Worm (Caenorhabditis elegans) whole organism, L3 larva: ENCODE measurements around the gene C23H3.5.

ENCODE experiments used
- R02D3.7 ChIP-seq: fragments of 150-350 bp; optimal IDR thresholded peaks from 2 replicates; lab custom pipeline; 2014; ENCODE audit warnings: missing biosample characterization, missing genetic modification characterization
- ZK546.5 ChIP-seq: sonication (generic microtip); optimal IDR thresholded peaks from 2 replicates; lab custom pipeline; 2017; ENCODE audit warnings: missing biosample characterization, missing genetic modification characterization
- aly-2 ChIP-seq: fragments of 150-350 bp; optimal IDR thresholded peaks from 2 replicates; lab custom pipeline; 2014; ENCODE audit warnings: missing biosample characterization, missing genetic modification characterization
- ceh-16 ChIP-seq: sonication (generic microtip); optimal IDR thresholded peaks from 2 replicates; lab custom pipeline; 2017; ENCODE audit warnings: missing biosample characterization, missing genetic modification characterization
- ceh-28 ChIP-seq: fragments of 150-350 bp; optimal IDR thresholded peaks from 2 replicates; lab custom pipeline; 2014; ENCODE audit warnings: missing biosample characterization, missing genetic modification reagents, missing genetic modification characterization
- ceh-82 ChIP-seq: fragments of 150-350 bp; optimal IDR thresholded peaks from 2 replicates; lab custom pipeline; 2014; ENCODE audit warnings: missing biosample characterization, missing genetic modification characterization
- ceh-9 ChIP-seq: sonication (generic microtip); optimal IDR thresholded peaks from 2 replicates; lab custom pipeline; 2018; ENCODE audit warnings: missing biosample characterization, missing genetic modification characterization
- daf-12 ChIP-seq: fragments of 150-350 bp; optimal IDR thresholded peaks from 2 replicates; lab custom pipeline; 2014; ENCODE audit warnings: missing biosample characterization, missing genetic modification reagents, missing genetic modification characterization
- egl-27 ChIP-seq: sonication (generic microtip); optimal IDR thresholded peaks from 4 replicates; lab custom pipeline; 2017; ENCODE audit warnings: missing biosample characterization, missing genetic modification reagents, missing genetic modification characterization
- elt-1 ChIP-seq: fragments of 150-350 bp; optimal IDR thresholded peaks from 2 replicates; lab custom pipeline; 2014; ENCODE audit warnings: missing biosample characterization, missing genetic modification characterization
- elt-2 ChIP-seq: sonication (generic microtip); optimal IDR thresholded peaks from 2 replicates; lab custom pipeline; 2016; ENCODE audit warnings: missing genetic modification reagents, mild to moderate bottlenecking, missing genetic modification characterization, missing compliant biosample characterization
- elt-3 ChIP-seq, 3 experiments: fragments of 150-350 bp in 1 of 3; sonication (generic microtip) in 2 of 3; optimal IDR thresholded peaks; 2 replicates in 2 of 3; 4 replicates in 1 of 3; lab custom pipeline; 2014 to 2017; ENCODE audit warnings: missing biosample characterization in 3 of 3, missing genetic modification characterization in 3 of 3
- eor-1 ChIP-seq, 2 experiments: fragments of 150-350 bp; optimal IDR thresholded peaks; 2 replicates each; lab custom pipeline; 2014 to 2018; ENCODE audit warnings: missing biosample characterization in 2 of 2, missing genetic modification characterization in 2 of 2
- fkh-10 ChIP-seq: sonication (generic microtip); optimal IDR thresholded peaks from 2 replicates; lab custom pipeline; 2017; ENCODE audit warnings: missing biosample characterization, missing genetic modification reagents, missing genetic modification characterization
- fkh-2 ChIP-seq: fragments of 150-350 bp; optimal IDR thresholded peaks from 2 replicates; lab custom pipeline; 2014; ENCODE audit warnings: missing biosample characterization, missing genetic modification reagents, missing genetic modification characterization
- fos-1 ChIP-seq: fragments of 150-350 bp; optimal IDR thresholded peaks from 2 replicates; lab custom pipeline; 2014; ENCODE audit warnings: missing biosample characterization, missing genetic modification characterization
- hmg-11 ChIP-seq: sonication (generic microtip); optimal IDR thresholded peaks from 2 replicates; lab custom pipeline; 2016; ENCODE audit warnings: missing genetic modification characterization, missing compliant biosample characterization
- lin-15B ChIP-seq: fragments of 150-350 bp; optimal IDR thresholded peaks from 2 replicates; lab custom pipeline; 2014; ENCODE audit warnings: missing biosample characterization, missing genetic modification characterization
- lin-39 ChIP-seq: fragments of 150-350 bp; optimal IDR thresholded peaks from 2 replicates; lab custom pipeline; 2018; ENCODE audit warnings: missing biosample characterization, missing genetic modification reagents, missing genetic modification characterization
- lsy-12 ChIP-seq: sonication (generic microtip); optimal IDR thresholded peaks from 2 replicates; lab custom pipeline; 2016; ENCODE audit warnings: mild to moderate bottlenecking, missing genetic modification characterization, missing compliant biosample characterization
- mdl-1 ChIP-seq: fragments of 150-350 bp; optimal IDR thresholded peaks from 2 replicates; lab custom pipeline; 2014; ENCODE audit warnings: missing biosample characterization, missing genetic modification characterization
- mml-1 ChIP-seq: fragments of 150-350 bp; sonication (generic microtip); optimal IDR thresholded peaks from 3 replicates; lab custom pipeline; 2014; ENCODE audit warnings: missing biosample characterization, missing genetic modification characterization
- nfya-1 ChIP-seq: sonication (generic microtip); optimal IDR thresholded peaks from 2 replicates; lab custom pipeline; 2017; ENCODE audit warnings: missing genetic modification characterization, mild to moderate bottlenecking, missing compliant biosample characterization, antibody characterized with exemption, moderate library complexity; ENCODE audit not compliant: insufficient read depth
- nhr-11 ChIP-seq: fragments of 150-350 bp; optimal IDR thresholded peaks from 2 replicates; lab custom pipeline; 2014; ENCODE audit warnings: missing biosample characterization, missing genetic modification characterization
- nhr-23 ChIP-seq: fragments of 150-350 bp; optimal IDR thresholded peaks from 2 replicates; lab custom pipeline; 2014; ENCODE audit warnings: missing biosample characterization, missing genetic modification reagents, missing genetic modification characterization
- nhr-237 ChIP-seq: fragments of 150-350 bp; optimal IDR thresholded peaks from 2 replicates; lab custom pipeline; 2014; ENCODE audit warnings: missing biosample characterization, missing genetic modification characterization
- nhr-25 ChIP-seq: sonication (generic microtip); optimal IDR thresholded peaks from 2 replicates; lab custom pipeline; 2017; ENCODE audit warnings: missing biosample characterization, missing genetic modification characterization
- nhr-28 ChIP-seq: fragments of 150-350 bp; optimal IDR thresholded peaks from 2 replicates; lab custom pipeline; 2014; ENCODE audit warnings: missing biosample characterization, missing genetic modification characterization
- nhr-43 ChIP-seq: sonication (generic microtip); optimal IDR thresholded peaks from 2 replicates; lab custom pipeline; 2016; ENCODE audit warnings: mild to moderate bottlenecking, missing genetic modification characterization, missing compliant biosample characterization; ENCODE audit not compliant: poor library complexity, severe bottlenecking
- nhr-67 ChIP-seq: fragments of 150-350 bp; optimal IDR thresholded peaks from 2 replicates; lab custom pipeline; 2014; ENCODE audit warnings: missing biosample characterization, missing genetic modification characterization
- nhr-76 ChIP-seq: fragments of 150-350 bp; sonication (generic microtip); optimal IDR thresholded peaks from 5 replicates; lab custom pipeline; 2014; ENCODE audit warnings: missing biosample characterization, missing genetic modification characterization
- nhr-77 ChIP-seq: fragments of 150-350 bp; optimal IDR thresholded peaks from 2 replicates; lab custom pipeline; 2014; ENCODE audit warnings: missing biosample characterization, missing genetic modification characterization
- pha-4 ChIP-seq: fragments of 150-350 bp; optimal IDR thresholded peaks from 2 replicates; lab custom pipeline; 2014; ENCODE audit warnings: missing biosample characterization, missing genetic modification reagents, missing genetic modification characterization
- pqm-1 ChIP-seq: fragments of 150-350 bp; optimal IDR thresholded peaks from 2 replicates; lab custom pipeline; 2017; ENCODE audit warnings: missing biosample characterization, missing genetic modification characterization, inconsistent platforms
- sea-2 ChIP-seq: fragments of 150-350 bp; sonication (generic microtip); optimal IDR thresholded peaks from 4 replicates; lab custom pipeline; 2014; ENCODE audit warnings: missing biosample characterization, missing genetic modification reagents, missing genetic modification characterization
- unc-62 ChIP-seq: fragments of 150-350 bp; sonication (generic microtip); optimal IDR thresholded peaks from 4 replicates; lab custom pipeline; 2014; ENCODE audit warnings: missing biosample characterization, missing genetic modification reagents, missing genetic modification characterization
- zag-1 ChIP-seq: fragments of 150-350 bp; optimal IDR thresholded peaks from 2 replicates; lab custom pipeline; 2014; ENCODE audit warnings: missing biosample characterization, missing genetic modification characterization
- ztf-4 ChIP-seq: fragments of 150-350 bp; optimal IDR thresholded peaks from 2 replicates; lab custom pipeline; 2014; ENCODE audit warnings: missing biosample characterization, missing genetic modification characterization

The C23H3.5 gene

ce11 chrII:29578-29977 is 17.8 kb upstream of the C23H3.5 start:
- TF ChIP-seq nhr-25 (peak; percentile 45), nhr-76 (tag; lab: Kevin White, UChicago) (no peak)

- TF ChIP-seq nhr-23 (tag; lab: Kevin White, UChicago) (no peak), fos-1 (tag; lab: Kevin White, UChicago) (no peak), ceh-16 (no peak), lin-39 (tag; lab: Kevin White, UChicago) (peak; percentile 2), elt-2 (no peak), ceh-28 (peak; percentile 44), aly-2 (tag; lab: Kevin White, UChicago) (no peak), ceh-82 (tag; lab: Kevin White, UChicago) (no peak), nhr-67 (tag; lab: Kevin White, UChicago) (no peak), lin-15B (tag; lab: Kevin White, UChicago) (peak; percentile 38), fkh-10 (GFP tag; lab: Kevin White, UChicago) (no peak), R02D3.7 (tag; lab: Kevin White, UChicago) (peak; percentile 58), ZK546.5 (no peak), nfya-1 (tag; lab: Kevin White, UChicago) (peak; percentile 41)
These were observed 15.9 kb upstream of the C23H3.5 start, which contains the start of the genes F23F1.5 and fbxc-54 for ce11 chrII:31521-31920. F23F1.5 (minus strand) TSS chrII:31584. fbxc-54 (plus strand) TSS chrII:31719.

ce11 chrII:33904-34303 is 13.5 kb upstream of the C23H3.5 start, which contains the start of gene F23F1.2:
F23F1.2 (plus strand) TSS chrII:34204.
- TF ChIP-seq elt-3 (tag; optimal IDR thresholded peaks at IDR 0.05; lab: Kevin White, UChicago) = no peak
- no peak for TF ChIP-seq ceh-9 (tag; lab: Kevin White, UChicago)
- no peak for TF ChIP-seq ZK546.5
- no peak for TF ChIP-seq nhr-237 (tag; lab: Kevin White, UChicago)
- TF ChIP-seq lin-15B (tag; lab: Kevin White, UChicago) = no peak
- no peak for TF ChIP-seq R02D3.7 (tag; lab: Kevin White, UChicago)
- no peak for TF ChIP-seq ztf-4 (tag; lab: Kevin White, UChicago)
- no peak for TF ChIP-seq mdl-1
- TF ChIP-seq eor-1 (tag; optimal IDR thresholded peaks at IDR 0.05; lab: Kevin White, UChicago) = no peak
- no peak for TF ChIP-seq nhr-25
- TF ChIP-seq daf-12 (tag; lab: Kevin White, UChicago) = no peak
- TF ChIP-seq unc-62 = no peak
- TF ChIP-seq nhr-28 (tag; lab: Kevin White, UChicago) = no peak

- TF ChIP-seq fkh-10 (GFP tag; lab: Kevin White, UChicago) (no peak), hmg-11 (tag; lab: Kevin White, UChicago) (no peak), nhr-25 (no peak), unc-62 (no peak), eor-1 (tag; optimal IDR thresholded peaks at IDR 0.05; lab: Kevin White, UChicago) (no peak), R02D3.7 (tag; lab: Kevin White, UChicago) (no peak), elt-3 (tag; optimal IDR thresholded peaks at IDR 0.05; lab: Kevin White, UChicago) (no peak), elt-1 (no peak), nhr-77 (tag; lab: Kevin White, UChicago) (no peak), fos-1 (tag; lab: Kevin White, UChicago) (no peak), ceh-16 (no peak), nhr-43 (no peak), mdl-1 (no peak), fkh-2 (tag; lab: Kevin White, UChicago) (no peak), nhr-11 (no peak)
These were observed 10.2 kb upstream of the C23H3.5 start, which contains the start of gene F23F1.6 for ce11 chrII:37213-37612. F23F1.6 (minus strand) TSS chrII:37313.

DNA sequence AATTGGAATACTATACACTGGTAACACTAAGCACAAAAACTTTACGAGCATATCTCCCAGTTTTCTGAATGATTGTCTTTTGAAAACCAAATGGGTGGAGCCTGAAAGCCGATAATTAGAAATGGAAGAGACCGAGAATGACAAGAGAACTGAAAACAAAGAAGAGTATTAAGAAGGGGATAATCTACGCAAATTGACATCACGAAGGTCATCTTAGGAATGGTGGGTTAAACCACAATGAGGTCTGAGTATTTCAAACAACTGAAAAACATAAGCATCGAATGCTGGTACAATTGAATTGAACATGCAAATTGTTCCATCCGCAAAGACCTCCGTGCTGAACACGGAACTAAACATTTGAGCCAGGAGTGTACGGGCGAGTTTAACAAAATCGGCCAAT is 7.9 kb upstream of the C23H3.5 start, which contains the start of gene spp-24:
spp-24 (minus strand) TSS at position 101 of the 400 bp plus-strand sequence.
- no peak for TF ChIP-seq lsy-12 (tag; lab: Kevin White, UChicago)
- TF ChIP-seq aly-2 (tag; lab: Kevin White, UChicago) = no peak
- no peak for TF ChIP-seq mml-1 (tag; lab: Kevin White, UChicago)
- TF ChIP-seq ztf-4 (tag; lab: Kevin White, UChicago) = no peak
- TF ChIP-seq pha-4 = no peak
- TF ChIP-seq nhr-237 (tag; lab: Kevin White, UChicago) = no peak
- TF ChIP-seq fkh-10 (GFP tag; lab: Kevin White, UChicago) = no peak
- no peak for TF ChIP-seq nhr-23 (tag; lab: Kevin White, UChicago)
- TF ChIP-seq lin-15B (tag; lab: Kevin White, UChicago) = no peak
- TF ChIP-seq ceh-9 (tag; lab: Kevin White, UChicago) = no peak
- no peak for TF ChIP-seq fos-1 (tag; lab: Kevin White, UChicago)
- no peak for TF ChIP-seq nhr-11
- TF ChIP-seq pqm-1 (tag; lab: Kevin White, UChicago) = no peak
- no peak for TF ChIP-seq nhr-67 (tag; lab: Kevin White, UChicago)
- TF ChIP-seq egl-27 (tag; lab: Kevin White, UChicago) = no peak
- no peak for TF ChIP-seq sea-2 (GFP tag; lab: Kevin White, UChicago)
- TF ChIP-seq elt-3 (tag; optimal IDR thresholded peaks at IDR 0.05; lab: Kevin White, UChicago) = no peak
- TF ChIP-seq eor-1 (tag; optimal IDR thresholded peaks at IDR 0.05; lab: Kevin White, UChicago) = no peak
- no peak for TF ChIP-seq nhr-25
- no peak for TF ChIP-seq zag-1 (tag; lab: Kevin White, UChicago)
